Fruit fly (Drosophila melanogaster) whole organism, embryonic: ENCODE measurements around the gene CG4596.
A peak's percentile ranks its signal among the peaks of the same experiment; 100 is the strongest.

Experiments used
- Atf6 ChIP-seq: fragments of 200-800 bp; sonication (Bioruptor generic); IDR thresholded peaks from 2 replicates; pipeline ENCODE4 v1.3.6; 2022; ENCODE audit warnings: missing biosample characterization, missing genetic modification characterization
- B-H1 ChIP-seq: fragments of 200-800 bp; sonication (Bioruptor generic); IDR thresholded peaks from 3 replicates; pipeline ENCODE4 v1.3.6; 2022; ENCODE audit warnings: missing biosample characterization, missing genetic modification characterization
- C15 ChIP-seq: fragments of 200-800 bp; sonication (Bioruptor generic); IDR thresholded peaks from 3 replicates; pipeline ENCODE4 v1.3.6; 2022; ENCODE audit warnings: missing biosample characterization, missing genetic modification characterization
- CG10654 ChIP-seq: fragments of 200-800 bp; sonication (Bioruptor generic); optimal IDR thresholded peaks from 2 replicates; lab custom pipeline; 2016; ENCODE audit warnings: missing biosample characterization, missing genetic modification characterization
- CG10959 ChIP-seq: fragments of 200-800 bp; sonication (Bioruptor generic); IDR thresholded peaks from 2 replicates; pipeline ENCODE4 v1.3.6; 2022; ENCODE audit warnings: missing biosample characterization, missing genetic modification characterization
- CG11093 ChIP-seq: fragments of 200-800 bp; sonication (Bioruptor generic); IDR thresholded peaks from 3 replicates; pipeline ENCODE4 v1.3.6; 2022; ENCODE audit warnings: missing biosample characterization, missing genetic modification characterization
- CG12219 ChIP-seq: fragments of 200-800 bp; sonication (Bioruptor generic); optimal IDR thresholded peaks from 3 replicates; lab custom pipeline; 2018; ENCODE audit warnings: missing biosample characterization, mild to moderate bottlenecking, missing genetic modification characterization
- CG12769 ChIP-seq: fragments of 200-800 bp; sonication (Bioruptor generic); optimal IDR thresholded peaks from 2 replicates; lab custom pipeline; 2019; ENCODE audit warnings: missing biosample characterization, mild to moderate bottlenecking, missing genetic modification characterization, moderate library complexity
- CG13287 ChIP-seq: fragments of 200-800 bp; sonication (Bioruptor generic); IDR thresholded peaks from 2 replicates; pipeline ENCODE4 v1.3.6; 2022; ENCODE audit warnings: missing biosample characterization, missing genetic modification characterization; ENCODE audit not compliant: partially characterized antibody
- CG14710 ChIP-seq: fragments of 200-800 bp; sonication (Bioruptor generic); optimal IDR thresholded peaks from 3 replicates; lab custom pipeline; 2019; ENCODE audit warnings: missing biosample characterization, mild to moderate bottlenecking, missing genetic modification characterization, moderate library complexity
- CG15011 ChIP-seq: fragments of 200-800 bp; sonication (Bioruptor generic); optimal IDR thresholded peaks from 3 replicates; lab custom pipeline; 2018; ENCODE audit warnings: missing biosample characterization, mild to moderate bottlenecking, missing genetic modification characterization
- CG15269 ChIP-seq: fragments of 200-800 bp; sonication (Bioruptor generic); optimal IDR thresholded peaks from 2 replicates; lab custom pipeline; 2018; ENCODE audit warnings: missing biosample characterization, mild to moderate bottlenecking, missing genetic modification characterization, moderate library complexity
- CG15514 ChIP-seq: fragments of 200-800 bp; sonication (Bioruptor generic); optimal IDR thresholded peaks from 3 replicates; lab custom pipeline; 2017; ENCODE audit warnings: missing biosample characterization, missing genetic modification characterization, mild to moderate bottlenecking, moderate library complexity, missing genetic modification reagents
- CG16863 ChIP-seq: fragments of 200-800 bp; sonication (Bioruptor generic); optimal IDR thresholded peaks from 3 replicates; lab custom pipeline; 2016; ENCODE audit warnings: missing biosample characterization, missing genetic modification characterization
- CG17385 ChIP-seq: fragments of 200-800 bp; sonication (Bioruptor generic); optimal IDR thresholded peaks from 3 replicates; lab custom pipeline; 2018; ENCODE audit warnings: missing biosample characterization, mild to moderate bottlenecking, missing genetic modification characterization
- CG1792 ChIP-seq: fragments of 200-800 bp; sonication (Bioruptor generic); optimal IDR thresholded peaks from 2 replicates; lab custom pipeline; 2016; ENCODE audit warnings: missing biosample characterization, missing genetic modification characterization
- CG18599 ChIP-seq: fragments of 200-800 bp; sonication (Bioruptor generic); optimal IDR thresholded peaks from 3 replicates; lab custom pipeline; 2017; ENCODE audit warnings: missing biosample characterization, missing genetic modification characterization, mild to moderate bottlenecking, moderate library complexity, missing genetic modification reagents
- CG34376 ChIP-seq: fragments of 200-800 bp; sonication (Bioruptor generic); optimal IDR thresholded peaks from 2 replicates; lab custom pipeline; 2018; ENCODE audit warnings: missing biosample characterization, mild to moderate bottlenecking, missing genetic modification characterization
- CG43689 ChIP-seq: fragments of 200-800 bp; sonication (Bioruptor generic); IDR thresholded peaks from 2 replicates; pipeline ENCODE4 v1.3.6; 2022; ENCODE audit warnings: missing biosample characterization, missing genetic modification characterization
- CG6689 ChIP-seq: fragments of 200-800 bp; sonication (Bioruptor generic); IDR thresholded peaks from 2 replicates; pipeline ENCODE4 v1.3.6; 2022; ENCODE audit warnings: missing biosample characterization, missing genetic modification characterization
- CG7839 ChIP-seq: fragments of 200-800 bp; sonication (Bioruptor generic); optimal IDR thresholded peaks from 3 replicates; lab custom pipeline; 2018; ENCODE audit warnings: missing biosample characterization, mild to moderate bottlenecking, missing genetic modification characterization, moderate library complexity
- CG7987 ChIP-seq: fragments of 200-800 bp; sonication (Bioruptor generic); optimal IDR thresholded peaks from 2 replicates; lab custom pipeline; 2018; ENCODE audit warnings: missing biosample characterization, mild to moderate bottlenecking, missing genetic modification characterization, moderate library complexity
- CG9215 ChIP-seq: fragments of 200-800 bp; sonication (Bioruptor generic); IDR thresholded peaks from 2 replicates; pipeline ENCODE4 v1.3.6; 2022; ENCODE audit warnings: missing biosample characterization, missing genetic modification characterization
- CTCF ChIP-seq: fragments of 200-800 bp; sonication (Bioruptor generic); optimal IDR thresholded peaks from 2 replicates; lab custom pipeline; 2017; ENCODE audit warnings: missing biosample characterization, mild to moderate bottlenecking, missing genetic modification characterization, moderate library complexity
- D ChIP-seq, 2 experiments: fragments of 200-800 bp in 1 of 2; fragments of >200 bp in 1 of 2; sonication (Bioruptor generic) in 1 of 2; optimal IDR thresholded peaks; 2 replicates in 1 of 2; 3 replicates in 1 of 2; lab custom pipeline; 2017; ENCODE audit warnings: mild to moderate bottlenecking in 1 of 2, missing biosample characterization in 1 of 2, missing genetic modification characterization in 1 of 2, missing genetic modification reagents in 1 of 2
- Dref ChIP-seq: fragments of 200-800 bp; sonication (Bioruptor generic); IDR thresholded peaks from 2 replicates; pipeline ENCODE4 v1.3.6; 2022; ENCODE audit warnings: missing biosample characterization, missing genetic modification characterization
- Hand ChIP-seq: fragments of 200-800 bp; sonication (Bioruptor generic); optimal IDR thresholded peaks from 2 replicates; lab custom pipeline; 2017; ENCODE audit warnings: mild to moderate bottlenecking, missing biosample characterization, missing genetic modification reagents, missing genetic modification characterization
- Mad ChIP-seq: fragments of 200-800 bp; sonication (Bioruptor generic); optimal IDR thresholded peaks from 2 replicates; lab custom pipeline; 2016; ENCODE audit warnings: missing biosample characterization, missing genetic modification characterization
- Neu2 ChIP-seq: fragments of 200-800 bp; sonication (Bioruptor generic); optimal IDR thresholded peaks from 3 replicates; lab custom pipeline; 2016; ENCODE audit warnings: missing biosample characterization, missing genetic modification characterization, borderline replicate concordance
- NfI ChIP-seq: fragments of 200-800 bp; sonication (Bioruptor generic); optimal IDR thresholded peaks from 3 replicates; lab custom pipeline; 2018; ENCODE audit warnings: missing biosample characterization, mild to moderate bottlenecking, missing genetic modification characterization, moderate library complexity
- Poxn ChIP-seq: fragments of 200-800 bp; sonication (Bioruptor generic); IDR thresholded peaks from 2 replicates; pipeline ENCODE4 v1.3.6; 2022; ENCODE audit warnings: missing biosample characterization, missing genetic modification characterization
- Sin3A ChIP-seq: fragments of >200 bp; optimal IDR thresholded peaks from 2 replicates; lab custom pipeline; 2018
- aop ChIP-seq: fragments of 200-800 bp; sonication (Bioruptor generic); IDR thresholded peaks from 2 replicates; pipeline ENCODE4 v1.3.6; 2022; ENCODE audit warnings: missing biosample characterization, missing genetic modification characterization
- ems ChIP-seq: fragments of 200-800 bp; sonication (Bioruptor generic); optimal IDR thresholded peaks from 3 replicates; lab custom pipeline; 2016; ENCODE audit warnings: missing biosample characterization, missing genetic modification characterization
- eve ChIP-seq, 2 experiments: fragments of >200 bp; optimal IDR thresholded peaks; 2 replicates each; lab custom pipeline; 2017; ENCODE audit warnings: missing biosample characterization in 2 of 2, missing genetic modification characterization in 2 of 2
- grn ChIP-seq: fragments of 200-800 bp; sonication (Bioruptor generic); optimal IDR thresholded peaks from 3 replicates; lab custom pipeline; 2017; ENCODE audit warnings: missing biosample characterization, missing genetic modification characterization
- her ChIP-seq: fragments of 200-800 bp; sonication (Bioruptor generic); optimal IDR thresholded peaks from 2 replicates; lab custom pipeline; 2016; ENCODE audit warnings: missing biosample characterization, missing genetic modification characterization
- ind ChIP-seq: fragments of 200-800 bp; sonication (Bioruptor generic); optimal IDR thresholded peaks from 3 replicates; lab custom pipeline; 2016; ENCODE audit warnings: missing biosample characterization, missing genetic modification characterization
- jigr1 ChIP-seq: fragments of 200-800 bp; sonication (Bioruptor generic); IDR thresholded peaks from 3 replicates; pipeline ENCODE4 v1.3.6; 2022; ENCODE audit warnings: missing biosample characterization, missing genetic modification characterization
- jumu ChIP-seq: fragments of 200-800 bp; sonication (Bioruptor generic); optimal IDR thresholded peaks from 3 replicates; lab custom pipeline; 2016; ENCODE audit warnings: missing biosample characterization, missing genetic modification characterization
- lab ChIP-seq: fragments of 200-800 bp; sonication (Bioruptor generic); optimal IDR thresholded peaks from 3 replicates; lab custom pipeline; 2017; ENCODE audit warnings: missing biosample characterization, missing genetic modification characterization, mild to moderate bottlenecking, moderate library complexity, missing genetic modification reagents
- lbe ChIP-seq: fragments of 200-800 bp; sonication (Bioruptor generic); optimal IDR thresholded peaks from 2 replicates; lab custom pipeline; 2016; ENCODE audit warnings: missing biosample characterization, mild to moderate bottlenecking, missing genetic modification characterization
- lov ChIP-seq, 2 experiments: fragments of 200-800 bp in 1 of 2; fragments of >200 bp in 1 of 2; sonication (Bioruptor generic) in 1 of 2; IDR thresholded peaks in 1 of 2; optimal IDR thresholded peaks in 1 of 2; 2 replicates in 1 of 2; 3 replicates in 1 of 2; pipeline versions ENCODE4 v1.3.6 to Lab custom; 2017 to 2022; ENCODE audit warnings: missing biosample characterization in 1 of 2, missing genetic modification characterization in 1 of 2
- maf-S ChIP-seq: fragments of 200-800 bp; sonication (Bioruptor generic); optimal IDR thresholded peaks from 2 replicates; lab custom pipeline; 2016; ENCODE audit warnings: missing biosample characterization, missing genetic modification characterization
- nmo ChIP-seq: fragments of 200-800 bp; sonication (Bioruptor generic); optimal IDR thresholded peaks from 2 replicates; lab custom pipeline; 2018; ENCODE audit warnings: missing biosample characterization, mild to moderate bottlenecking, missing genetic modification characterization, moderate library complexity
- repo ChIP-seq: fragments of 200-800 bp; sonication (Bioruptor generic); optimal IDR thresholded peaks from 2 replicates; lab custom pipeline; 2016; ENCODE audit warnings: missing biosample characterization, missing genetic modification characterization
- schlank ChIP-seq: fragments of 200-800 bp; sonication (Bioruptor generic); optimal IDR thresholded peaks from 2 replicates; lab custom pipeline; 2018; ENCODE audit warnings: missing biosample characterization, mild to moderate bottlenecking, missing genetic modification characterization
- sima ChIP-seq: fragments of 200-800 bp; sonication (Bioruptor generic); optimal IDR thresholded peaks from 2 replicates; lab custom pipeline; 2016; ENCODE audit warnings: missing biosample characterization, missing genetic modification characterization
- zf30C ChIP-seq: fragments of 200-800 bp; sonication (Bioruptor generic); optimal IDR thresholded peaks from 3 replicates; lab custom pipeline; 2018; ENCODE audit warnings: missing biosample characterization, mild to moderate bottlenecking, missing genetic modification characterization

CG4596 gene

DNA sequence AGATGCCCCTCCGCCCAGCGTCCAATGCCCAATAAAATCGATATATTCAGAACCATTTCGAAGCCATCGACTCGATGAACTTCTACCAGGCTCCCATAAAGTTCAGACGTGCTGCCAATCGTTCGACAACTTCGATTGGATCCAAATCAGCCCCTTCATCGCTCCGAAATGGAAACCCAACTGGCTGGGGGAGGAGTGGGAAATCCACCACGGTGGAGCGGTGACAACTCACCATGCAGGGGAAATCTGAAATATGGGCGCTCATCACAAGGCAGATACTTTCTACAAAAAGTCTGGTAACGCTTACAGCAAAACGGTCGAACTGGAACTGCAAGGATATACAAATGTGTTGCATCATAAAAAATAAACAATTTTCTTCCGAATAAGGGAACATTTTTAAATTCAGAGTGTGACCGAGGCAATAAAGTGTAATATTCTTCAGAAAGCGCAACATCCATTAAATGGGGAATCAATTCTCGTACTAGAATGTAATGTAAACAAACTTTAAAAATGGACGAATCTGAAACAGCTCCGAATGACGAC is 20.5 kb upstream of the CG4596 start, which contains the start of gene CG4565 (continued):
- TF ChIP-seq maf-S (GFP tag; lab: Kevin White, UChicago), result no peak
- TF ChIP-seq B-H1 (GFP tag; lab: Robert Waterston, UW), result no peak
- TF ChIP-seq Poxn (GFP tag; lab: Robert Waterston, UW), result no peak
- no peak for TF ChIP-seq Neu2 (GFP tag; lab: Kevin White, UChicago)
- peak; percentile 0 for TF ChIP-seq nmo (GFP tag; lab: Kevin White, UChicago)
- TF ChIP-seq lab (GFP tag; lab: Kevin White, UChicago), result no peak
- TF ChIP-seq her, result peak; percentile 18
- no peak for TF ChIP-seq CG1792 (GFP tag; lab: Kevin White, UChicago)
- TF ChIP-seq CG11093 (GFP tag; lab: Robert Waterston, UW), result no peak
- no peak for TF ChIP-seq D (optimal IDR thresholded peaks at IDR 0.05; lab: Kevin White, UChicago)
- TF ChIP-seq D (GFP tag; optimal IDR thresholded peaks at IDR 0.05; lab: Kevin White, UChicago), result no peak
- no peak for TF ChIP-seq ems (GFP tag; lab: Kevin White, UChicago)
- no peak; the same call in 1 of the 2 replicates for TF ChIP-seq Dref
- TF ChIP-seq CG10959 (GFP tag; lab: Robert Waterston, UW), result no peak
- no peak for TF ChIP-seq Hand
- TF ChIP-seq CG16863, result no peak
- peak; percentile 31 for TF ChIP-seq CG7987 (GFP tag; lab: Kevin White, UChicago)
- no peak for TF ChIP-seq CG43689 (GFP tag; lab: Robert Waterston, UW)
- TF ChIP-seq Mad (GFP tag; lab: Kevin White, UChicago), result no peak
- TF ChIP-seq jumu (GFP tag; lab: Kevin White, UChicago), result no peak
- no peak for TF ChIP-seq C15
- TF ChIP-seq aop (GFP tag; lab: Robert Waterston, UW), result no peak
- TF ChIP-seq CG10654, result no peak
- no peak for TF ChIP-seq CG9215 (GFP tag; lab: Robert Waterston, UW)
- TF ChIP-seq CG15514, result peak; percentile 87
- TF ChIP-seq CTCF, result peak; percentile 16
- TF ChIP-seq CG7839 (tag; lab: Kevin White, UChicago), result no peak
- TF ChIP-seq CG18599 (GFP tag; lab: Kevin White, UChicago), result no peak
- TF ChIP-seq Atf6 (GFP tag; lab: Robert Waterston, UW), result peak; percentile 33; the same call in 1 of the 2 replicates
- TF ChIP-seq grn (GFP tag; lab: Kevin White, UChicago), result peak; percentile 62
- no peak for TF ChIP-seq CG6689 (GFP tag; lab: Robert Waterston, UW)
- TF ChIP-seq schlank (tag; lab: Kevin White, UChicago), result no peak
- TF ChIP-seq ind (GFP tag; lab: Kevin White, UChicago), result no peak
- no peak for TF ChIP-seq lbe
- TF ChIP-seq lov (optimal IDR thresholded peaks at IDR 0.05; lab: Kevin White, UChicago), result no peak
- no peak for TF ChIP-seq lov (GFP tag; IDR thresholded peaks at IDR 0.05; lab: Robert Waterston, UW)
- no peak for TF ChIP-seq NfI (GFP tag; lab: Kevin White, UChicago)
- no peak for TF ChIP-seq CG12769 (tag; lab: Kevin White, UChicago)
- no peak for TF ChIP-seq jigr1 (GFP tag; lab: Robert Waterston, UW)
- TF ChIP-seq zf30C (GFP tag; lab: Kevin White, UChicago), result peak; percentile 9
- TF ChIP-seq Sin3A, result no peak
- TF ChIP-seq CG17385 (GFP tag; lab: Kevin White, UChicago), result no peak
- no peak for TF ChIP-seq CG12219 (GFP tag; lab: Kevin White, UChicago)
- TF ChIP-seq CG15269 (tag; lab: Kevin White, UChicago), result no peak
- TF ChIP-seq CG14710, result peak; percentile 26
- peak; percentile 64 for TF ChIP-seq CG34376 (GFP tag; lab: Kevin White, UChicago)
- TF ChIP-seq CG15011 (GFP tag; lab: Kevin White, UChicago), result no peak
- TF ChIP-seq CG13287 (GFP tag; lab: Robert Waterston, UW), result peak; percentile 45
- no peak for TF ChIP-seq eve (GFP tag; optimal IDR thresholded peaks at IDR 0.05; lab: Kevin White, UChicago)
- TF ChIP-seq sima (GFP tag; lab: Kevin White, UChicago), result no peak
- no peak for TF ChIP-seq repo (GFP tag; lab: Kevin White, UChicago)
